Worm (Caenorhabditis elegans) whole organism, L1 larva: Measurements from ENCODE around the gene C33D9.8.

Source experiments
- alr-1 ChIP-seq: fragments of 200-800 bp; sonication (Bioruptor generic); optimal IDR thresholded peaks from 2 replicates; lab custom pipeline; 2018; ENCODE audit warnings: borderline replicate concordance, mild to moderate bottlenecking, missing genetic modification characterization, missing compliant biosample characterization
- aly-2 ChIP-seq: fragments of 150-350 bp; optimal IDR thresholded peaks from 2 replicates; lab custom pipeline; 2014; ENCODE audit warnings: missing biosample characterization, missing genetic modification characterization
- ceh-82 ChIP-seq, 3 experiments: fragments of 150-350 bp in 1 of 3; sonication (generic microtip) in 2 of 3; optimal IDR thresholded peaks; 2 replicates each; lab custom pipeline; 2014 to 2017; ENCODE audit warnings: missing biosample characterization in 3 of 3, missing genetic modification characterization in 3 of 3
- egl-27 ChIP-seq, 2 experiments: fragments of 150-350 bp in 1 of 2; sonication (generic microtip); optimal IDR thresholded peaks; 3 replicates each; lab custom pipeline; 2017 to 2018; ENCODE audit warnings: missing biosample characterization in 2 of 2, missing genetic modification characterization in 2 of 2, missing genetic modification reagents in 2 of 2
- nhr-28 ChIP-seq: fragments of 150-350 bp; optimal IDR thresholded peaks from 2 replicates; lab custom pipeline; 2014; ENCODE audit warnings: missing biosample characterization, missing genetic modification characterization
- nhr-76 ChIP-seq: sonication (generic microtip); optimal IDR thresholded peaks from 2 replicates; lab custom pipeline; 2017; ENCODE audit warnings: missing biosample characterization, missing genetic modification characterization
- skn-1 ChIP-seq: fragments of 150-350 bp; optimal IDR thresholded peaks from 2 replicates; lab custom pipeline; 2014; ENCODE audit warnings: missing biosample characterization, missing genetic modification characterization
- ztf-11 ChIP-seq, 2 experiments: sonication (generic microtip); optimal IDR thresholded peaks; 2 replicates each; lab custom pipeline; 2016 to 2017; ENCODE audit warnings: missing genetic modification characterization in 2 of 2, missing biosample characterization in 1 of 2, missing compliant biosample characterization in 1 of 2
- ztf-4 ChIP-seq: fragments of 150-350 bp; optimal IDR thresholded peaks from 2 replicates; lab custom pipeline; 2014; ENCODE audit warnings: missing biosample characterization, missing genetic modification characterization

DNA sequence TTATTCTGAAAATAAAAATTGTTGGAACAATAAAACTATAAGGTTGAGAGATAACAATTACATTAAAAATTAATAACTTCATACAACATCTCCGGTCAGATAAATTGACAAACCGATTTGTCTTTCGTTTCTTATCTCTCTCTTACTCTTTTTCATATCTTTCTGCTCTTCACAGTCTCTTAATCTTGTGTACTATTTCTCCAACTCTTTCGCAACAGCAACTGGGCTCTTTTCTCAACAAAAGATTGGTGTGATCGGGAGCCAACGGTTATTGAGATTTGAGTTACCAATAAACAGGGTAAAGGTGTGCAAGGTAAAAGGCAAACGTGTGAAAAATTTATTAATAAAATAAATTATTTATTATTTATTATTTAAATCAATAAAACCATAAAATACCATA is at the start of gene C33D9.8:
- no peak for TF ChIP-seq nhr-76 (tag; lab: Kevin White, UChicago)
- no peak for TF ChIP-seq alr-1 (tag; lab: Kevin White, UChicago)
- no peak for TF ChIP-seq nhr-28
- TF ChIP-seq skn-1 (tag; lab: Kevin White, UChicago) = no peak
- no peak for TF ChIP-seq ztf-4 (tag; lab: Kevin White, UChicago)
- no peak for TF ChIP-seq ztf-11 (tag; optimal IDR thresholded peaks at IDR 0.05; lab: Kevin White, UChicago)
- no peak for TF ChIP-seq aly-2 (tag; lab: Kevin White, UChicago)
- TF ChIP-seq ceh-82 (tag; optimal IDR thresholded peaks at IDR 0.05; lab: Kevin White, UChicago) = no peak
- no peak for TF ChIP-seq egl-27 (tag; optimal IDR thresholded peaks at IDR 0.05; lab: Kevin White, UChicago)
